ENCODE assay signal across 4 fruit fly cellular contexts in genomic region chr3L:18073559-18074134, dm6.
TF ChIP-seq lines count a peak whose summit lies in the region.

Gene CG44004 (minus strand): TSS chr3L:18073863.

- no peak for TF ChIP-seq CTCF in whole organism, embryonic (GFP tag; optimal IDR thresholded peaks at IDR 0.05; lab: Kevin White, UChicago)

TF ChIP-seq in whole organism, adult, 20 proteins besides CTCF, POLR2A, EP300 and RAD21:
- TF ChIP-seq CG14711 (tag; optimal IDR thresholded peaks at IDR 0.05; lab: Kevin White, UChicago), result no peak
- TF ChIP-seq kay (GFP tag; lab: Kevin White, UChicago; ENCODE audit: borderline replicate concordance), result peak; percentile 18
TF ChIP-seq in whole organism, adult: peak in this region for 1.

TF ChIP-seq in whole organism, embryonic, 481 proteins besides CTCF, POLR2A, EP300 and RAD21:
- TF ChIP-seq nom (GFP tag; optimal IDR thresholded peaks at IDR 0.05; lab: Kevin White, UChicago), result peak; percentile 66
- TF ChIP-seq sens (GFP tag; lab: Kevin White, UChicago), result peak; percentile 11
- no peak for TF ChIP-seq CG9215 (GFP tag; IDR thresholded peaks at IDR 0.05; lab: Robert Waterston, UW)
- no peak for TF ChIP-seq Hr39 (optimal IDR thresholded peaks at IDR 0.05; lab: Kevin White, UChicago)
- TF ChIP-seq CG13894 (tag; optimal IDR thresholded peaks at IDR 0.05; lab: Kevin White, UChicago), result no peak

TF ChIP-seq in whole organism, prepupa, 60 proteins besides CTCF, POLR2A, EP300 and RAD21 (continues in another document):
- TF ChIP-seq CG34406 (GFP tag; optimal IDR thresholded peaks at IDR 0.05; lab: Kevin White, UChicago), result no peak
- TF ChIP-seq Eip93F (GFP tag; optimal IDR thresholded peaks at IDR 0.05; lab: Kevin White, UChicago), result no peak
- no peak for TF ChIP-seq Smox (GFP tag; optimal IDR thresholded peaks at IDR 0.05; lab: Kevin White, UChicago)
- TF ChIP-seq Eip78C (GFP tag; lab: Kevin White, UChicago), result peak; percentile 65
- no peak for TF ChIP-seq CG31627 (GFP tag; optimal IDR thresholded peaks at IDR 0.05; lab: Kevin White, UChicago)
- TF ChIP-seq ss (GFP tag; optimal IDR thresholded peaks at IDR 0.05; lab: Kevin White, UChicago), result peak in 1 of 2 experiments; percentile 45
- peak; percentile 5 for TF ChIP-seq CG6808 (GFP tag; optimal IDR thresholded peaks at IDR 0.05; lab: Kevin White, UChicago)
- no peak for TF ChIP-seq Hr4 (GFP tag; optimal IDR thresholded peaks at IDR 0.05; lab: Kevin White, UChicago)
- TF ChIP-seq Met (GFP tag; optimal IDR thresholded peaks at IDR 0.05; lab: Kevin White, UChicago), result no peak
- TF ChIP-seq OdsH (GFP tag; optimal IDR thresholded peaks at IDR 0.05; lab: Kevin White, UChicago), result no peak
- no peak for TF ChIP-seq fd85E (GFP tag; optimal IDR thresholded peaks at IDR 0.05; lab: Kevin White, UChicago)
- no peak for TF ChIP-seq Lpt (GFP tag; optimal IDR thresholded peaks at IDR 0.05; lab: Kevin White, UChicago)
- TF ChIP-seq CG6163 (GFP tag; IDR thresholded peaks at IDR 0.05; lab: Robert Waterston, UW), result no peak
- no peak for TF ChIP-seq dac (GFP tag; optimal IDR thresholded peaks at IDR 0.05; lab: Kevin White, UChicago)
- no peak; the same call in 2 of the 3 replicates for TF ChIP-seq CG8119 (GFP tag; IDR thresholded peaks at IDR 0.05; lab: Robert Waterston, UW)
- TF ChIP-seq fkh (GFP tag; optimal IDR thresholded peaks at IDR 0.05; lab: Kevin White, UChicago), result no peak
- TF ChIP-seq acj6 (GFP tag; optimal IDR thresholded peaks at IDR 0.05; lab: Kevin White, UChicago), result no peak
- TF ChIP-seq Gug (GFP tag; IDR thresholded peaks at IDR 0.05; lab: Robert Waterston, UW), result no peak
- TF ChIP-seq lz (GFP tag; optimal IDR thresholded peaks at IDR 0.05; lab: Kevin White, UChicago), result no peak
- no peak for TF ChIP-seq fd59A (GFP tag; optimal IDR thresholded peaks at IDR 0.05; lab: Kevin White, UChicago)
- TF ChIP-seq dsx (GFP tag; optimal IDR thresholded peaks at IDR 0.05; lab: Kevin White, UChicago; ENCODE audit: poor library complexity, severe bottlenecking), result no peak
- TF ChIP-seq CG1621 (tag; optimal IDR thresholded peaks at IDR 0.05; lab: Kevin White, UChicago), result no peak
- TF ChIP-seq CG6276 (GFP tag; optimal IDR thresholded peaks at IDR 0.05; lab: Kevin White, UChicago), result peak; percentile 59
- TF ChIP-seq CG16779 (tag; optimal IDR thresholded peaks at IDR 0.05; lab: Kevin White, UChicago), result no peak
- no peak for TF ChIP-seq CG10669 (GFP tag; optimal IDR thresholded peaks at IDR 0.05; lab: Kevin White, UChicago)
- TF ChIP-seq esn (GFP tag; optimal IDR thresholded peaks at IDR 0.05; lab: Kevin White, UChicago), result no peak
- TF ChIP-seq salr (GFP tag; optimal IDR thresholded peaks at IDR 0.05; lab: Kevin White, UChicago), result no peak
- TF ChIP-seq CG4318 (GFP tag; optimal IDR thresholded peaks at IDR 0.05; lab: Kevin White, UChicago), result no peak
- TF ChIP-seq achi (GFP tag; optimal IDR thresholded peaks at IDR 0.05; lab: Kevin White, UChicago), result no peak
- no peak for TF ChIP-seq Sox15 (GFP tag; optimal IDR thresholded peaks at IDR 0.05; lab: Kevin White, UChicago)
- no peak for TF ChIP-seq CG3032 (tag; optimal IDR thresholded peaks at IDR 0.05; lab: Kevin White, UChicago)
- peak; percentile 21 for TF ChIP-seq CG6854 (GFP tag; optimal IDR thresholded peaks at IDR 0.05; lab: Kevin White, UChicago)
- TF ChIP-seq CG11902 (GFP tag; optimal IDR thresholded peaks at IDR 0.05; lab: Kevin White, UChicago), result no peak
- TF ChIP-seq topi (GFP tag; optimal IDR thresholded peaks at IDR 0.05; lab: Kevin White, UChicago), result no peak
- no peak for TF ChIP-seq Hr38 (GFP tag; optimal IDR thresholded peaks at IDR 0.05; lab: Kevin White, UChicago)
- peak; percentile 47 for TF ChIP-seq svp (GFP tag; lab: Kevin White, UChicago)
- no peak for TF ChIP-seq net (GFP tag; optimal IDR thresholded peaks at IDR 0.05; lab: Kevin White, UChicago)
- no peak for TF ChIP-seq CG7368 (GFP tag; optimal IDR thresholded peaks at IDR 0.05; lab: Kevin White, UChicago)
- TF ChIP-seq Sox102F (GFP tag; optimal IDR thresholded peaks at IDR 0.05; lab: Kevin White, UChicago), result no peak
- no peak for TF ChIP-seq spab (GFP tag; optimal IDR thresholded peaks at IDR 0.05; lab: Kevin White, UChicago)
- TF ChIP-seq CG32006 (GFP tag; optimal IDR thresholded peaks at IDR 0.05; lab: Kevin White, UChicago), result no peak
- no peak for TF ChIP-seq CG11294 (GFP tag; IDR thresholded peaks at IDR 0.05; lab: Robert Waterston, UW)
- TF ChIP-seq Blimp-1 (GFP tag; optimal IDR thresholded peaks at IDR 0.05; lab: Kevin White, UChicago), result no peak
- TF ChIP-seq vri (GFP tag; optimal IDR thresholded peaks at IDR 0.05; lab: Kevin White, UChicago), result no peak
- TF ChIP-seq Ets96B (tag; optimal IDR thresholded peaks at IDR 0.05; lab: Kevin White, UChicago), result no peak

TF ChIP-seq in whole organism, pupa, 21 proteins besides CTCF, POLR2A, EP300 and RAD21:
- TF ChIP-seq CG8159 (tag; optimal IDR thresholded peaks at IDR 0.05; lab: Kevin White, UChicago) (no peak), CG12605 (GFP tag; IDR thresholded peaks at IDR 0.05; lab: Robert Waterston, UW) (peak; percentile 31; the same call in 1 of the 2 replicates), rn (GFP tag; IDR thresholded peaks at IDR 0.05; lab: Robert Waterston, UW) (no peak), EcR (GFP tag; optimal IDR thresholded peaks at IDR 0.05; lab: Kevin White, UChicago) (peak; percentile 91), gl (tag; optimal IDR thresholded peaks at IDR 0.05; lab: Kevin White, UChicago) (peak; percentile 15), CG13204 (GFP tag; optimal IDR thresholded peaks at IDR 0.05; lab: Kevin White, UChicago) (no peak), Pif1B (GFP tag; optimal IDR thresholded peaks at IDR 0.05; lab: Kevin White, UChicago) (peak; percentile 18)
